Fruit fly (Drosophila melanogaster): ENCODE results near the gene CG11262.

CG11262 gene

dm6 chr3L:13041292-13042067 is 46.5 kb downstream of the CG11262 start, which contains the start of gene RpS4 (continued):
- TF ChIP-seq ems (GFP tag; optimal IDR thresholded peaks at IDR 0.05) (peak; percentile 79), CG8281 (tag; optimal IDR thresholded peaks at IDR 0.05) (peak; percentile 73), CG14667 (GFP tag; IDR thresholded peaks at IDR 0.05) (no peak), YL-1 (GFP tag; optimal IDR thresholded peaks at IDR 0.05) (peak; percentile 99), CG3995 (GFP tag; optimal IDR thresholded peaks at IDR 0.05) (peak; percentile 68), kay (GFP tag; optimal IDR thresholded peaks at IDR 0.05) (peak; percentile 39), Myb (GFP tag; optimal IDR thresholded peaks at IDR 0.05) (peak; percentile 60), ATbp (GFP tag; optimal IDR thresholded peaks at IDR 0.05) (peak; percentile 94), CG3163 (GFP tag; optimal IDR thresholded peaks at IDR 0.05) (peak; percentile 62), CG13624 (GFP tag; optimal IDR thresholded peaks at IDR 0.05) (peak; percentile 84), CG31388 (GFP tag; optimal IDR thresholded peaks at IDR 0.05) (peak; percentile 4), zen2 (GFP tag; IDR thresholded peaks at IDR 0.05; ENCODE audit: partially characterized antibody) (no peak), nau (GFP tag; optimal IDR thresholded peaks at IDR 0.05) (peak; percentile 95), CG1529 (GFP tag; optimal IDR thresholded peaks at IDR 0.05) (peak; percentile 89), chinmo (GFP tag; IDR thresholded peaks at IDR 0.05; ENCODE audit: partially characterized antibody) (no peak), fd102C (GFP tag; optimal IDR thresholded peaks at IDR 0.05) (peak; percentile 86), org-1 (GFP tag; optimal IDR thresholded peaks at IDR 0.05) (peak; percentile 90), CG17802 (tag; optimal IDR thresholded peaks at IDR 0.05) (peak; percentile 82), CG6791 (GFP tag; IDR thresholded peaks at IDR 0.05; ENCODE audit: partially characterized antibody) (0 out of 3 replicates have a peak, but pooled peaks have one; percentile 38), ewg (GFP tag; optimal IDR thresholded peaks at IDR 0.05) (peak; percentile 88), Antp (GFP tag; optimal IDR thresholded peaks at IDR 0.05) (peak; percentile 80), esg (GFP tag; conservative IDR thresholded peaks at IDR 0.05) (peak; percentile 40), emc (GFP tag; optimal IDR thresholded peaks at IDR 0.05) (peak; percentile 68), CG12155 (GFP tag; optimal IDR thresholded peaks at IDR 0.05) (peak; percentile 62), Ravus (GFP tag; IDR thresholded peaks at IDR 0.05) (peak; percentile 1; the same call in 1 of the 2 replicates), CG10654 (GFP tag; optimal IDR thresholded peaks at IDR 0.05) (peak; percentile 74), repo (GFP tag; optimal IDR thresholded peaks at IDR 0.05) (peak; percentile 81), ap (GFP tag; IDR thresholded peaks at IDR 0.05) (peak; percentile 69), sob (GFP tag; IDR thresholded peaks at IDR 0.05) (peak; percentile 92), psq (GFP tag; optimal IDR thresholded peaks at IDR 0.05) (peak; percentile 64), tap (tag; optimal IDR thresholded peaks at IDR 0.05) (peak; percentile 79), CG9876 (GFP tag; optimal IDR thresholded peaks at IDR 0.05) (peak; percentile 88), CG11398 (GFP tag; optimal IDR thresholded peaks at IDR 0.05) (peak; percentile 82), tup (GFP tag; optimal IDR thresholded peaks at IDR 0.05) (peak; percentile 28), CG9817 (tag; optimal IDR thresholded peaks at IDR 0.05) (peak; percentile 81), CG7928 (GFP tag; optimal IDR thresholded peaks at IDR 0.05) (peak; percentile 73), grn (GFP tag; optimal IDR thresholded peaks at IDR 0.05) (peak; percentile 73), CG17612 (GFP tag; IDR thresholded peaks at IDR 0.05) (peak; percentile 77), shn (GFP tag; optimal IDR thresholded peaks at IDR 0.05) (peak; percentile 73), chif (GFP tag; optimal IDR thresholded peaks at IDR 0.05) (peak; percentile 76 to 77), Lpt (GFP tag; optimal IDR thresholded peaks at IDR 0.05) (no peak), CG3838 (GFP tag; optimal IDR thresholded peaks at IDR 0.05) (peak; percentile 30), CG7839 (tag; optimal IDR thresholded peaks at IDR 0.05) (peak; percentile 80), CG13296 (GFP tag; optimal IDR thresholded peaks at IDR 0.05) (peak; percentile 96), Mrtf (GFP tag; IDR thresholded peaks at IDR 0.05) (peak; percentile 73), Hsf (GFP tag; optimal IDR thresholded peaks at IDR 0.05) (peak; percentile 86), Hmr (GFP tag; optimal IDR thresholded peaks at IDR 0.05) (peak; percentile 96), HLH54F (GFP tag; optimal IDR thresholded peaks at IDR 0.05) (peak; percentile 75), ash1 (GFP tag; optimal IDR thresholded peaks at IDR 0.05) (peak; percentile 97)

All from whole organism, embryonic.